Worm (Caenorhabditis elegans): ENCODE results near the gene cat-4.

The cat-4 gene

DNA sequence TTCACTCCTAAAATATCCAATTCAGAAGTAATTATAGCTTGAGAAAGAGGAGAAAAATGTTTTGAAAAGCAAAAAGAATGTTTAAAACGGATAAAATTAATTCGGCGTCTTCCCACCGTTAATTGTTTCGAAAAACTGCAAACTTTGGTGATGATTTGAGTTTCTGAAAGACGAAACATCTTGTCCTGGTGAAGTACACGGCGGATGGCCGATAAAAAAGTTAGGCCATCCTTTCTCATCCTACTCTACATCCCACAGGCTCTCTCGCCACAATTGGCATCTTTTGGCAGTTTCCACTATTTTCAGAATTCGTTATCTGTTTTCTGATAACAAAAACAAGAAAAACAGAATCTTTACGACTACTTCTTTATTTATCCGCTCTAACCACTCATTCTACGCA, 38.8 kb upstream of the cat-4 start, which contains the start of the genes C35A5.8 and hda-11 (continued):
- TF ChIP-seq zfh-2 (GFP tag; conservative IDR thresholded peaks at IDR 0.05): no peak
- peak; percentile 43; the same call in 1 of the 2 replicates for TF ChIP-seq cebp-1 (GFP tag; IDR thresholded peaks at IDR 0.05)
- no peak for TF ChIP-seq cebp-1 (tag; optimal IDR thresholded peaks at IDR 0.05)
- peak; percentile 36 for TF ChIP-seq nhr-80 (tag; optimal IDR thresholded peaks at IDR 0.05)
- TF ChIP-seq rcor-1 (GFP tag; IDR thresholded peaks at IDR 0.05): peak; percentile 86
- no peak for TF ChIP-seq F52B5.7 (tag; optimal IDR thresholded peaks at IDR 0.05)
- TF ChIP-seq mcd-1 (GFP tag; IDR thresholded peaks at IDR 0.05): peak; percentile 63
- no peak for TF ChIP-seq ztf-22 (GFP tag; optimal IDR thresholded peaks at IDR 0.05)
- TF ChIP-seq bed-2 (GFP tag; IDR thresholded peaks at IDR 0.05): peak; percentile 54; the same call in 1 of the 2 replicates
- TF ChIP-seq snpc-1.1 (tag; optimal IDR thresholded peaks at IDR 0.05; ENCODE audit: insufficient read depth): no peak
- no peak for TF ChIP-seq rpc-1 (optimal IDR thresholded peaks at IDR 0.05)
- TF ChIP-seq rpc-1 (tag; optimal IDR thresholded peaks at IDR 0.05): no peak
- no peak for TF ChIP-seq mxl-1 (tag; optimal IDR thresholded peaks at IDR 0.05)
- no peak for TF ChIP-seq gei-17 (GFP tag; optimal IDR thresholded peaks at IDR 0.05)
- peak; percentile 75 for TF ChIP-seq lir-1 (GFP tag; conservative IDR thresholded peaks at IDR 0.05)
- no peak for TF ChIP-seq sea-2 (GFP tag; IDR thresholded peaks at IDR 0.05)
- peak; percentile 36 for TF ChIP-seq atf-7 (tag; optimal IDR thresholded peaks at IDR 0.05)
- TF ChIP-seq tlf-1 (GFP tag; optimal IDR thresholded peaks at IDR 0.05): peak; percentile 10
- no peak for TF ChIP-seq tbx-9 (tag; optimal IDR thresholded peaks at IDR 0.05; ENCODE audit: borderline replicate concordance)
- TF ChIP-seq Y67H2A.10 (GFP tag; conservative IDR thresholded peaks at IDR 0.05): no peak
- no peak for TF ChIP-seq efl-1 (GFP tag; optimal IDR thresholded peaks at IDR 0.05)
- no peak for TF ChIP-seq ceh-40 (GFP tag; IDR thresholded peaks at IDR 0.05)
- no peak for TF ChIP-seq T07F8.4 (tag; optimal IDR thresholded peaks at IDR 0.05)
- no peak for TF ChIP-seq B0336.3 (GFP tag; IDR thresholded peaks at IDR 0.05)
- TF ChIP-seq ztf-28 (GFP tag; IDR thresholded peaks at IDR 0.05): no peak
- peak; percentile 37; the same call in 1 of the 2 replicates for TF ChIP-seq F33H1.4 (GFP tag; IDR thresholded peaks at IDR 0.05)
- TF ChIP-seq bed-1 (GFP tag; IDR thresholded peaks at IDR 0.05): no peak
- TF ChIP-seq snpc-1.3 (tag; optimal IDR thresholded peaks at IDR 0.05; ENCODE audit: insufficient read depth): no peak
- 0 out of 2 replicates have a peak, but pooled peaks have one; percentile 12 for TF ChIP-seq madf-8 (GFP tag; conservative IDR thresholded peaks at IDR 0.05)
- no peak for TF ChIP-seq tbp1 (GFP tag; optimal IDR thresholded peaks at IDR 0.05)
- no peak for TF ChIP-seq nfya-2 (GFP tag; IDR thresholded peaks at IDR 0.05)
- TF ChIP-seq hsf-1 (GFP tag; IDR thresholded peaks at IDR 0.05): no peak
- no peak for TF ChIP-seq C17E4.6 (GFP tag; IDR thresholded peaks at IDR 0.05)
- peak; percentile 38 for TF ChIP-seq K12H6.12 (tag; optimal IDR thresholded peaks at IDR 0.05)
- TF ChIP-seq nfyb-1 (GFP tag; IDR thresholded peaks at IDR 0.05): no peak
- no peak for TF ChIP-seq egrh-3 (GFP tag; IDR thresholded peaks at IDR 0.05)
- TF ChIP-seq xnd-1 (tag; optimal IDR thresholded peaks at IDR 0.05): no peak
- no peak for TF ChIP-seq F39B2.1 (GFP tag; IDR thresholded peaks at IDR 0.05)
- 0 out of 2 replicates have a peak, but pooled peaks have one; percentile 22 for TF ChIP-seq pbrm-1 (GFP tag; IDR thresholded peaks at IDR 0.05)
- no peak for TF ChIP-seq nhr-90 (tag; optimal IDR thresholded peaks at IDR 0.05)
- no peak for TF ChIP-seq sptf-2 (GFP tag; optimal IDR thresholded peaks at IDR 0.05)
- no peak for TF ChIP-seq dpff-1 (tag; optimal IDR thresholded peaks at IDR 0.05)
- TF ChIP-seq F10E7.11 (tag; optimal IDR thresholded peaks at IDR 0.05): no peak
- no peak for TF ChIP-seq die-1 (tag; optimal IDR thresholded peaks at IDR 0.05)
- no peak for TF ChIP-seq mes-4 (tag; optimal IDR thresholded peaks at IDR 0.05)
- TF ChIP-seq rec-8 (tag; optimal IDR thresholded peaks at IDR 0.05): peak; percentile 52 to 60
- no peak for TF ChIP-seq ekl-4 (GFP tag; IDR thresholded peaks at IDR 0.05)
- no peak for TF ChIP-seq mel-28 (tag; optimal IDR thresholded peaks at IDR 0.05; ENCODE audit: borderline replicate concordance)

Data from whole organism, young adult.